Fruit fly (Drosophila melanogaster): ENCODE data around the gene Srp54.

Gene Srp54

dm6 chr2L:9930280-9930679, 17.6 kb downstream of the Srp54 start, which contains the start of gene CG42367:
CG42367 (plus strand) TSS chr2L:9930580.
- TF ChIP-seq Abd-B (GFP tag; optimal IDR thresholded peaks at IDR 0.05) (no peak), Mio (GFP tag; optimal IDR thresholded peaks at IDR 0.05) (no peak), h (GFP tag; optimal IDR thresholded peaks at IDR 0.05) (no peak), brk (GFP tag; optimal IDR thresholded peaks at IDR 0.05) (no peak), tai (GFP tag; optimal IDR thresholded peaks at IDR 0.05) (no peak)

- no peak for TF ChIP-seq Abd-B (GFP tag; optimal IDR thresholded peaks at IDR 0.05)
- no peak for TF ChIP-seq tai (GFP tag; optimal IDR thresholded peaks at IDR 0.05)
- no peak for TF ChIP-seq sv (GFP tag; optimal IDR thresholded peaks at IDR 0.05)
- TF ChIP-seq psq (GFP tag; optimal IDR thresholded peaks at IDR 0.05): no peak
These were observed 20.4 kb downstream of the Srp54 start, which contains the start of gene Cpr30F for dm6 chr2L:9933063-9933462. Cpr30F (minus strand) TSS chr2L:9933163.

- TF ChIP-seq fru (GFP tag; optimal IDR thresholded peaks at IDR 0.05) (peak; percentile 41), h (GFP tag; optimal IDR thresholded peaks at IDR 0.05) (peak; percentile 62), Dif (GFP tag; optimal IDR thresholded peaks at IDR 0.05; ENCODE audit: partially characterized antibody) (no peak), psq (GFP tag; optimal IDR thresholded peaks at IDR 0.05) (peak; percentile 26), CG9705 (GFP tag; optimal IDR thresholded peaks at IDR 0.05) (no peak), foxo (GFP tag; optimal IDR thresholded peaks at IDR 0.05) (peak in 1 of 2 experiments; percentile 54), dsf (GFP tag; optimal IDR thresholded peaks at IDR 0.05; ENCODE audit: borderline replicate concordance) (no peak), dmrt93B (GFP tag; optimal IDR thresholded peaks at IDR 0.05) (no peak), tai (GFP tag; optimal IDR thresholded peaks at IDR 0.05) (no peak), OdsH (GFP tag; optimal IDR thresholded peaks at IDR 0.05) (no peak), woc (GFP tag; optimal IDR thresholded peaks at IDR 0.05) (no peak), Mio (GFP tag; optimal IDR thresholded peaks at IDR 0.05) (no peak), Jra (GFP tag; optimal IDR thresholded peaks at IDR 0.05) (peak; percentile 32), sage (GFP tag; optimal IDR thresholded peaks at IDR 0.05) (no peak), jim (GFP tag; optimal IDR thresholded peaks at IDR 0.05) (peak; percentile 33), lola (GFP tag; optimal IDR thresholded peaks at IDR 0.05) (no peak), Myc (optimal IDR thresholded peaks at IDR 0.05) (no peak), Sp1 (GFP tag; optimal IDR thresholded peaks at IDR 0.05) (no peak), usp (GFP tag; optimal IDR thresholded peaks at IDR 0.05) (no peak), pan (optimal IDR thresholded peaks at IDR 0.05) (no peak), Rel (GFP tag; optimal IDR thresholded peaks at IDR 0.05) (no peak), Rel (tag; optimal IDR thresholded peaks at IDR 0.05) (no peak), brk (GFP tag; optimal IDR thresholded peaks at IDR 0.05) (no peak), GATAd (GFP tag; optimal IDR thresholded peaks at IDR 0.05) (no peak), Hr78 (GFP tag; optimal IDR thresholded peaks at IDR 0.05) (no peak), dl (GFP tag; optimal IDR thresholded peaks at IDR 0.05; ENCODE audit: insufficient read depth in 1 of 2, partially characterized antibody in 2 of 2) (no peak), CG32264 (GFP tag; optimal IDR thresholded peaks at IDR 0.05) (peak; percentile 34), CrebA (GFP tag; optimal IDR thresholded peaks at IDR 0.05; ENCODE audit: borderline replicate concordance) (no peak), HLH106 (tag; optimal IDR thresholded peaks at IDR 0.05) (peak; percentile 4), Hr83 (GFP tag; optimal IDR thresholded peaks at IDR 0.05; ENCODE audit: poor library complexity, severe bottlenecking) (peak; percentile 92), N (GFP tag; optimal IDR thresholded peaks at IDR 0.05) (no peak), Vsx2 (GFP tag; optimal IDR thresholded peaks at IDR 0.05; ENCODE audit: partially characterized antibody) (peak; percentile 25), Dfd (GFP tag; optimal IDR thresholded peaks at IDR 0.05) (no peak), sv (GFP tag; optimal IDR thresholded peaks at IDR 0.05) (no peak), ey (GFP tag; optimal IDR thresholded peaks at IDR 0.05) (peak; percentile 5), rgr (GFP tag; optimal IDR thresholded peaks at IDR 0.05) (peak; percentile 64), br (GFP tag; optimal IDR thresholded peaks at IDR 0.05) (no peak), Hnf4 (GFP tag; optimal IDR thresholded peaks at IDR 0.05) (no peak), Abd-B (GFP tag; optimal IDR thresholded peaks at IDR 0.05) (no peak)
These were observed 25.2 kb downstream of the Srp54 start, which contains the start of gene Arglu1 for dm6 chr2L:9937908-9938307. Arglu1 (minus strand) TSS chr2L:9938134.
